Worm (Caenorhabditis elegans) whole organism, L2 larva: ENCODE results near the gene bmy-1.
"Not testable (repeated sequence)": the region's sequence is repeated elsewhere in the genome, so short reads cannot be mapped to it uniquely, and the experiment has no call there.

Experiments
- C34F6.9 ChIP-seq: fragments of 150-350 bp; optimal IDR thresholded peaks from 2 replicates; lab custom pipeline; 2014; ENCODE audit warnings: missing biosample characterization, missing genetic modification characterization
- F13H6.1 ChIP-seq: sonication (generic microtip); optimal IDR thresholded peaks from 2 replicates; lab custom pipeline; 2016; ENCODE audit warnings: missing genetic modification characterization, missing compliant biosample characterization
- R02D3.7 ChIP-seq: fragments of 150-350 bp; optimal IDR thresholded peaks from 2 replicates; lab custom pipeline; 2014; ENCODE audit warnings: missing biosample characterization, missing genetic modification characterization
- Y55F3AM.14 ChIP-seq: fragments of 200-800 bp; sonication (Bioruptor generic); optimal IDR thresholded peaks from 2 replicates; lab custom pipeline; 2018; ENCODE audit warnings: mild to moderate bottlenecking, missing genetic modification characterization, missing compliant biosample characterization
- aly-2 ChIP-seq: fragments of 150-350 bp; optimal IDR thresholded peaks from 2 replicates; lab custom pipeline; 2014; ENCODE audit warnings: missing biosample characterization, missing genetic modification characterization
- ama-1 ChIP-seq: fragments of 150-350 bp; optimal IDR thresholded peaks from 2 replicates; lab custom pipeline; 2018; ENCODE audit warnings: inconsistent platforms
- ceh-16 ChIP-seq: fragments of 150-350 bp; optimal IDR thresholded peaks from 2 replicates; lab custom pipeline; 2014; ENCODE audit warnings: missing biosample characterization, missing genetic modification characterization
- ceh-82 ChIP-seq: fragments of 150-350 bp; optimal IDR thresholded peaks from 2 replicates; lab custom pipeline; 2014; ENCODE audit warnings: missing biosample characterization, missing genetic modification characterization
- crh-2 ChIP-seq: sonication (generic microtip); optimal IDR thresholded peaks from 2 replicates; lab custom pipeline; 2017; ENCODE audit warnings: missing biosample characterization, missing genetic modification characterization
- dmd-4 ChIP-seq: sonication (generic microtip); optimal IDR thresholded peaks from 2 replicates; lab custom pipeline; 2017; ENCODE audit warnings: missing biosample characterization, missing genetic modification characterization
- elt-1 ChIP-seq: fragments of 150-350 bp; optimal IDR thresholded peaks from 2 replicates; lab custom pipeline; 2014; ENCODE audit warnings: missing biosample characterization, missing genetic modification characterization
- elt-3 ChIP-seq: sonication (generic microtip); optimal IDR thresholded peaks from 2 replicates; lab custom pipeline; 2017; ENCODE audit warnings: missing biosample characterization, missing genetic modification characterization
- gmeb-1 ChIP-seq: fragments of 150-350 bp; optimal IDR thresholded peaks from 2 replicates; lab custom pipeline; 2014; ENCODE audit warnings: missing biosample characterization, missing genetic modification characterization
- lin-13 ChIP-seq: fragments of 150-350 bp; optimal IDR thresholded peaks from 2 replicates; lab custom pipeline; 2014; ENCODE audit warnings: missing biosample characterization, missing genetic modification reagents, missing genetic modification characterization
- lsy-2 ChIP-seq, 2 experiments: fragments of 150-350 bp in 1 of 2; sonication (generic microtip) in 1 of 2; optimal IDR thresholded peaks; 2 replicates each; lab custom pipeline; 2014 to 2017; ENCODE audit warnings: missing biosample characterization in 2 of 2, missing genetic modification characterization in 2 of 2
- mab-5 ChIP-seq: fragments of 150-350 bp; optimal IDR thresholded peaks from 2 replicates; lab custom pipeline; 2014; ENCODE audit warnings: missing biosample characterization, missing genetic modification characterization
- mbf-1 ChIP-seq: sonication (generic microtip); optimal IDR thresholded peaks from 2 replicates; lab custom pipeline; 2017; ENCODE audit warnings: missing biosample characterization, missing genetic modification characterization
- mdl-1 ChIP-seq, 2 experiments: fragments of 150-350 bp in 1 of 2; sonication (generic microtip) in 1 of 2; optimal IDR thresholded peaks; 2 replicates each; lab custom pipeline; 2017; ENCODE audit warnings: missing biosample characterization in 2 of 2, missing genetic modification characterization in 2 of 2
- nhr-11 ChIP-seq: fragments of 150-350 bp; optimal IDR thresholded peaks from 2 replicates; lab custom pipeline; 2014; ENCODE audit warnings: missing biosample characterization, missing genetic modification characterization
- nhr-12 ChIP-seq: fragments of 150-350 bp; optimal IDR thresholded peaks from 2 replicates; lab custom pipeline; 2014; ENCODE audit warnings: missing biosample characterization, missing genetic modification characterization
- nhr-129 ChIP-seq: fragments of 150-350 bp; optimal IDR thresholded peaks from 2 replicates; lab custom pipeline; 2014; ENCODE audit warnings: missing biosample characterization, missing genetic modification characterization
- nhr-21 ChIP-seq: fragments of 150-350 bp; optimal IDR thresholded peaks from 2 replicates; lab custom pipeline; 2014; ENCODE audit warnings: missing biosample characterization, missing genetic modification characterization
- nhr-23 ChIP-seq: fragments of 150-350 bp; optimal IDR thresholded peaks from 2 replicates; lab custom pipeline; 2014; ENCODE audit warnings: missing biosample characterization, missing genetic modification reagents, missing genetic modification characterization
- nhr-25 ChIP-seq: fragments of 150-350 bp; sonication (generic microtip); optimal IDR thresholded peaks from 3 replicates; lab custom pipeline; 2014; ENCODE audit warnings: missing biosample characterization, missing genetic modification characterization
- nhr-6 ChIP-seq: fragments of 150-350 bp; optimal IDR thresholded peaks from 2 replicates; lab custom pipeline; 2014; ENCODE audit warnings: missing biosample characterization, missing genetic modification characterization
- nhr-77 ChIP-seq: fragments of 150-350 bp; optimal IDR thresholded peaks from 2 replicates; lab custom pipeline; 2014; ENCODE audit warnings: missing biosample characterization, missing genetic modification characterization
- peb-1 ChIP-seq: fragments of 150-350 bp; optimal IDR thresholded peaks from 2 replicates; lab custom pipeline; 2014; ENCODE audit warnings: missing biosample characterization, missing genetic modification characterization
- sem-4 ChIP-seq: fragments of 150-350 bp; optimal IDR thresholded peaks from 2 replicates; lab custom pipeline; 2014; ENCODE audit warnings: missing biosample characterization, missing genetic modification reagents, missing genetic modification characterization
- skn-1 ChIP-seq: sonication (generic microtip); optimal IDR thresholded peaks from 2 replicates; lab custom pipeline; 2017; ENCODE audit warnings: missing biosample characterization, missing genetic modification characterization
- sma-3 ChIP-seq: sonication (generic microtip); optimal IDR thresholded peaks from 2 replicates; lab custom pipeline; 2016; ENCODE audit warnings: missing genetic modification reagents, missing genetic modification characterization, missing compliant biosample characterization
- sma-9 ChIP-seq, 2 experiments: fragments of 150-350 bp in 1 of 2; sonication (generic microtip) in 1 of 2; optimal IDR thresholded peaks; 2 replicates each; lab custom pipeline; 2014 to 2016; ENCODE audit warnings: missing genetic modification characterization in 2 of 2, mild to moderate bottlenecking in 1 of 2, missing biosample characterization in 1 of 2, missing compliant biosample characterization in 1 of 2, missing genetic modification reagents in 1 of 2, moderate library complexity in 1 of 2
- snpc-4 ChIP-seq: fragments of 150-350 bp; optimal IDR thresholded peaks from 2 replicates; lab custom pipeline; 2014; ENCODE audit warnings: missing biosample characterization, missing genetic modification characterization
- unc-39 ChIP-seq: fragments of 150-350 bp; optimal IDR thresholded peaks from 2 replicates; lab custom pipeline; 2014; ENCODE audit warnings: missing biosample characterization, missing genetic modification characterization
- unc-55 ChIP-seq: fragments of 150-350 bp; sonication (generic microtip); optimal IDR thresholded peaks from 3 replicates; lab custom pipeline; 2014; ENCODE audit warnings: missing biosample characterization, missing genetic modification reagents, missing genetic modification characterization
- ztf-1 ChIP-seq: fragments of 200-800 bp; sonication (Bioruptor generic); conservative IDR thresholded peaks from 2 replicates; pipeline ENCODE4 v1.3.6; 2022; ENCODE audit warnings: missing genetic modification characterization, missing compliant biosample characterization
- ztf-4 ChIP-seq: fragments of 150-350 bp; optimal IDR thresholded peaks from 2 replicates; lab custom pipeline; 2014; ENCODE audit warnings: missing biosample characterization, missing genetic modification characterization

The bmy-1 gene

ce11 chrII:5342412-5342811, 16.1 kb upstream of the bmy-1 start:
- no peak for TF ChIP-seq elt-1 (tag; lab: Kevin White, UChicago)
- peak; percentile 11 for TF ChIP-seq sma-3
- no peak for TF ChIP-seq lsy-2 (tag; optimal IDR thresholded peaks at IDR 0.05; lab: Kevin White, UChicago)
- peak; percentile 6 for TF ChIP-seq C34F6.9 (tag; lab: Kevin White, UChicago)
- TF ChIP-seq sma-9 (GFP tag; optimal IDR thresholded peaks at IDR 0.05; lab: Kevin White, UChicago): peak; percentile 22
- TF ChIP-seq sma-9 (tag; optimal IDR thresholded peaks at IDR 0.05; lab: Kevin White, UChicago): no peak
- no peak for TF ChIP-seq mbf-1 (tag; lab: Kevin White, UChicago)
- no peak for TF ChIP-seq ceh-16
- no peak for TF ChIP-seq crh-2 (tag; lab: Kevin White, UChicago)
- TF ChIP-seq nhr-12: no peak
- TF ChIP-seq aly-2 (tag; lab: Kevin White, UChicago): no peak
- TF ChIP-seq peb-1 (tag; lab: Kevin White, UChicago): no peak
- TF ChIP-seq nhr-21 (tag; lab: Kevin White, UChicago): no peak
- no peak for TF ChIP-seq nhr-11 (tag; lab: Kevin White, UChicago)

ce11 chrII:5344775-5345174, 13.7 kb upstream of the bmy-1 start, which contains the start of gene F09E5.14:
F09E5.14 (minus strand) TSS chrII:5344875.
- no peak for TF ChIP-seq skn-1 (tag; lab: Kevin White, UChicago)
- no peak for TF ChIP-seq aly-2 (tag; lab: Kevin White, UChicago)
- no peak for TF ChIP-seq crh-2 (tag; lab: Kevin White, UChicago)
- TF ChIP-seq ztf-4 (tag; lab: Kevin White, UChicago): no peak
- TF ChIP-seq dmd-4: no peak
- TF ChIP-seq Y55F3AM.14 (GFP tag; lab: Kevin White, UChicago): no peak
- no peak for TF ChIP-seq ztf-1 (GFP tag; lab: Robert Waterston, UW)
- TF ChIP-seq nhr-11 (tag; lab: Kevin White, UChicago): no peak
- no peak for TF ChIP-seq lsy-2 (tag; optimal IDR thresholded peaks at IDR 0.05; lab: Kevin White, UChicago)
- no peak for TF ChIP-seq F13H6.1 (tag; lab: Kevin White, UChicago)
- TF ChIP-seq nhr-77: no peak
- no peak for TF ChIP-seq nhr-6 (tag; lab: Kevin White, UChicago)
- no peak for TF ChIP-seq mdl-1 (tag; optimal IDR thresholded peaks at IDR 0.05; lab: Kevin White, UChicago)
- no peak for TF ChIP-seq nhr-23
- TF ChIP-seq mab-5 (tag; lab: Kevin White, UChicago): no peak
- TF ChIP-seq ama-1: no peak
- no peak for TF ChIP-seq sem-4 (tag; lab: Kevin White, UChicago)
- no peak for TF ChIP-seq elt-3 (tag; lab: Kevin White, UChicago)
- TF ChIP-seq R02D3.7 (tag; lab: Kevin White, UChicago): no peak

ce11 chrII:5346350-5346749, 12.1 kb upstream of the bmy-1 start:
- peak; percentile 27 for TF ChIP-seq mab-5 (tag; lab: Kevin White, UChicago)
- TF ChIP-seq nhr-25 (tag; lab: Kevin White, UChicago): peak; percentile 31
- peak; percentile 50 for TF ChIP-seq crh-2 (tag; lab: Kevin White, UChicago)
- peak; percentile 46 for TF ChIP-seq sma-9 (GFP tag; optimal IDR thresholded peaks at IDR 0.05; lab: Kevin White, UChicago)
- not testable (repeated sequence) for TF ChIP-seq sma-9 (tag; optimal IDR thresholded peaks at IDR 0.05; lab: Kevin White, UChicago)
- peak; percentile 69 for TF ChIP-seq nhr-129 (tag; lab: Kevin White, UChicago)
- TF ChIP-seq gmeb-1 (tag; lab: Kevin White, UChicago): peak; percentile 94
- TF ChIP-seq nhr-21 (tag; lab: Kevin White, UChicago): peak; percentile 37
- peak; percentile 54 for TF ChIP-seq F13H6.1 (tag; lab: Kevin White, UChicago)
- TF ChIP-seq sma-3: peak; percentile 55
- peak; percentile 23 for TF ChIP-seq snpc-4 (tag; lab: Kevin White, UChicago)
- TF ChIP-seq lsy-2 (tag; optimal IDR thresholded peaks at IDR 0.05; lab: Kevin White, UChicago): peak; percentile 53 to 77
- peak; percentile 82 for TF ChIP-seq lin-13 (GFP tag; lab: Kevin White, UChicago)
- peak; percentile 65 for TF ChIP-seq unc-55 (GFP tag; lab: Kevin White, UChicago)
- peak; percentile 64 for TF ChIP-seq C34F6.9 (tag; lab: Kevin White, UChicago)

- TF ChIP-seq nhr-21 (tag; lab: Kevin White, UChicago); ceh-82 (tag; lab: Kevin White, UChicago); unc-39: not testable (repeated sequence)
Observed at ce11 chrII:5350357-5350756, 8.1 kb upstream of the bmy-1 start, which contains the start of gene F09E5.8. F09E5.8 (plus strand) TSS chrII:5350669.
